Worm (Caenorhabditis elegans): ENCODE measurements around the gene Y97E10C.1.
"Not testable (repeated sequence)": the region's sequence is repeated elsewhere in the genome, so short reads cannot be mapped to it uniquely, and the experiment has no call there.

DNA sequence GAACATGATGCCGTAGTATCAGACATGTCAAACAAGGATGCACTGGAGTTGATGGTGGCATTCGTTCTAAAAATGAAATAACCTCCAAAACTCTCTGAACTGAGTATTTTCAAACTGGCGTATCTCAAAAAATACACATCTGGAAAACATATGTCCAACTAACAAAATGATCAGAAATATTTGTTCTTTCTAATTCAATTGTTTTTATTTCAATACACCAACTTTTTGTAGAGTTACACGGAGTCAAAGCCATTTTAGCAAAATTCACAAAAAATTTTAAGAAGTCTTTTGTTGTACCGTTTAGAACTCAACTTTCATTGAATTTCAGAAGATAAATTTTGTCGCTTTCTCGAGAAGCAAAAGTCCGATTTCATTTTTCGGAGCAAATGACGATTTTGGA lies 25.1 kb upstream of the Y97E10C.1 start, which contains the start of gene srsx-40:
- not testable (repeated sequence) for TF ChIP-seq med-1 (GFP tag; optimal IDR thresholded peaks at IDR 0.05; ENCODE audit: insufficient read depth); klf-2 (GFP tag; conservative IDR thresholded peaks at IDR 0.05); tab-1 (GFP tag; IDR thresholded peaks at IDR 0.05)

All from whole organism, midembryonic.